Fruit fly (Drosophila melanogaster) whole organism, prepupa: ENCODE data around the gene Mnr.
A peak's percentile ranks its signal among the peaks of the same experiment; 100 is the strongest.

ENCODE experiments used
- Blimp-1 ChIP-seq: fragments of 200-800 bp; sonication (Bioruptor generic); optimal IDR thresholded peaks from 3 replicates; lab custom pipeline; 2017; ENCODE audit warnings: missing biosample characterization, missing genetic modification characterization, mild to moderate bottlenecking, moderate library complexity, missing genetic modification reagents
- CG10631 ChIP-seq: fragments of 200-800 bp; sonication (Bioruptor generic); optimal IDR thresholded peaks from 2 replicates; lab custom pipeline; 2016; ENCODE audit warnings: missing biosample characterization, missing genetic modification characterization
- CG10669 ChIP-seq: fragments of 200-800 bp; sonication (Bioruptor generic); optimal IDR thresholded peaks from 3 replicates; lab custom pipeline; 2018; ENCODE audit warnings: missing biosample characterization, mild to moderate bottlenecking, missing genetic modification characterization, moderate library complexity
- CG11762 ChIP-seq: fragments of 200-800 bp; sonication (Bioruptor generic); optimal IDR thresholded peaks from 3 replicates; lab custom pipeline; 2016; ENCODE audit warnings: missing biosample characterization, missing genetic modification characterization; ENCODE audit not compliant: insufficient read depth
- CG11902 ChIP-seq: fragments of 200-800 bp; sonication (Bioruptor generic); optimal IDR thresholded peaks from 3 replicates; lab custom pipeline; 2016; ENCODE audit warnings: missing biosample characterization, missing genetic modification characterization
- CG15336 ChIP-seq: fragments of 200-800 bp; sonication (Bioruptor generic); IDR thresholded peaks from 2 replicates; pipeline ENCODE4 v1.3.6; 2022; ENCODE audit warnings: missing biosample characterization, missing genetic modification characterization
- CG1621 ChIP-seq: fragments of 200-800 bp; sonication (Bioruptor generic); optimal IDR thresholded peaks from 3 replicates; lab custom pipeline; 2018; ENCODE audit warnings: missing biosample characterization, mild to moderate bottlenecking, missing genetic modification characterization
- CG31627 ChIP-seq: fragments of 200-800 bp; sonication (Bioruptor generic); optimal IDR thresholded peaks from 3 replicates; lab custom pipeline; 2016; ENCODE audit warnings: missing biosample characterization, missing genetic modification characterization
- CG34406 ChIP-seq: fragments of 200-800 bp; sonication (Bioruptor generic); optimal IDR thresholded peaks from 3 replicates; lab custom pipeline; 2016; ENCODE audit warnings: missing biosample characterization, missing genetic modification characterization
- CG6163 ChIP-seq: fragments of 200-800 bp; sonication (Bioruptor generic); IDR thresholded peaks from 3 replicates; pipeline ENCODE4 v1.3.6; 2022; ENCODE audit warnings: missing biosample characterization, missing genetic modification characterization
- CG6792 ChIP-seq: fragments of 200-800 bp; sonication (Bioruptor generic); optimal IDR thresholded peaks from 3 replicates; lab custom pipeline; 2016; ENCODE audit warnings: missing biosample characterization, missing genetic modification characterization
- CG6808 ChIP-seq: fragments of 200-800 bp; sonication (Bioruptor generic); optimal IDR thresholded peaks from 3 replicates; lab custom pipeline; 2017; ENCODE audit warnings: missing biosample characterization, missing genetic modification characterization, mild to moderate bottlenecking, moderate library complexity, missing genetic modification reagents
- CG6854 ChIP-seq: fragments of 200-800 bp; sonication (Bioruptor generic); optimal IDR thresholded peaks from 2 replicates; lab custom pipeline; 2017; ENCODE audit warnings: missing biosample characterization, mild to moderate bottlenecking, missing genetic modification characterization
- CG8119 ChIP-seq: fragments of 200-800 bp; sonication (Bioruptor generic); IDR thresholded peaks from 3 replicates; pipeline ENCODE4 v1.3.6; 2022; ENCODE audit warnings: missing biosample characterization, missing genetic modification characterization
- CG8319 ChIP-seq: fragments of 200-800 bp; sonication (Bioruptor generic); optimal IDR thresholded peaks from 3 replicates; lab custom pipeline; 2016; ENCODE audit warnings: missing biosample characterization, missing genetic modification characterization
- CG8632 ChIP-seq: fragments of 200-800 bp; sonication (Bioruptor generic); optimal IDR thresholded peaks from 3 replicates; lab custom pipeline; 2016; ENCODE audit warnings: missing biosample characterization, missing genetic modification characterization
- Eip78C ChIP-seq: fragments of 200-800 bp; sonication (Bioruptor generic); peaks from one replicate; lab custom pipeline; 2016; ENCODE audit warnings: missing biosample characterization, missing genetic modification characterization
- Eip93F ChIP-seq: fragments of 200-800 bp; sonication (Bioruptor generic); optimal IDR thresholded peaks from 2 replicates; lab custom pipeline; 2016; ENCODE audit warnings: missing biosample characterization, mild to moderate bottlenecking, missing genetic modification characterization
- Ets21C ChIP-seq: fragments of 200-800 bp; sonication (Bioruptor generic); optimal IDR thresholded peaks from 3 replicates; lab custom pipeline; 2016; ENCODE audit warnings: missing biosample characterization, missing genetic modification characterization
- Gug ChIP-seq: fragments of 200-800 bp; sonication (Bioruptor generic); IDR thresholded peaks from 2 replicates; pipeline ENCODE4 v1.3.6; 2022; ENCODE audit warnings: missing biosample characterization, missing genetic modification characterization
- Hr39 ChIP-seq: fragments of 200-800 bp; sonication (Bioruptor generic); optimal IDR thresholded peaks from 2 replicates; lab custom pipeline; 2016; ENCODE audit warnings: missing biosample characterization, missing genetic modification characterization
- Lpt ChIP-seq: fragments of 200-800 bp; sonication (Bioruptor generic); optimal IDR thresholded peaks from 3 replicates; lab custom pipeline; 2016; ENCODE audit warnings: missing biosample characterization, missing genetic modification characterization
- Sox14 ChIP-seq: fragments of 200-800 bp; sonication (Bioruptor generic); optimal IDR thresholded peaks from 3 replicates; lab custom pipeline; 2016; ENCODE audit warnings: missing biosample characterization, missing genetic modification characterization
- Sox15 ChIP-seq: fragments of 200-800 bp; sonication (Bioruptor generic); optimal IDR thresholded peaks from 3 replicates; lab custom pipeline; 2016; ENCODE audit warnings: missing biosample characterization, missing genetic modification characterization
- achi ChIP-seq: fragments of 200-800 bp; sonication (Bioruptor generic); optimal IDR thresholded peaks from 3 replicates; lab custom pipeline; 2016; ENCODE audit warnings: missing biosample characterization, missing genetic modification characterization
- acj6 ChIP-seq: fragments of 200-800 bp; sonication (Bioruptor generic); optimal IDR thresholded peaks from 3 replicates; lab custom pipeline; 2016; ENCODE audit warnings: missing biosample characterization, missing genetic modification characterization
- cyc ChIP-seq: fragments of 200-800 bp; sonication (Bioruptor generic); optimal IDR thresholded peaks from 3 replicates; lab custom pipeline; 2016; ENCODE audit warnings: missing biosample characterization, missing genetic modification characterization
- esn ChIP-seq: fragments of 200-800 bp; sonication (Bioruptor generic); optimal IDR thresholded peaks from 2 replicates; lab custom pipeline; 2016; ENCODE audit warnings: missing biosample characterization, mild to moderate bottlenecking, missing genetic modification characterization, moderate library complexity
- fd59A ChIP-seq: fragments of 200-800 bp; sonication (Bioruptor generic); optimal IDR thresholded peaks from 2 replicates; lab custom pipeline; 2017; ENCODE audit warnings: missing biosample characterization, mild to moderate bottlenecking, missing genetic modification characterization, missing genetic modification reagents
- fd85E ChIP-seq: fragments of 200-800 bp; sonication (Bioruptor generic); optimal IDR thresholded peaks from 3 replicates; lab custom pipeline; 2016; ENCODE audit warnings: missing biosample characterization, missing genetic modification characterization
- fkh ChIP-seq: fragments of 200-800 bp; sonication (Bioruptor generic); optimal IDR thresholded peaks from 3 replicates; lab custom pipeline; 2017; ENCODE audit warnings: missing biosample characterization, mild to moderate bottlenecking, missing genetic modification characterization, moderate library complexity
- net ChIP-seq: fragments of 200-800 bp; sonication (Bioruptor generic); optimal IDR thresholded peaks from 3 replicates; lab custom pipeline; 2016; ENCODE audit warnings: missing biosample characterization, missing genetic modification characterization
- salr ChIP-seq, 2 experiments: fragments of 200-800 bp; sonication (Bioruptor generic); optimal IDR thresholded peaks; 3 replicates each; lab custom pipeline; 2016 to 2018; ENCODE audit warnings: missing biosample characterization in 2 of 2, missing genetic modification characterization in 2 of 2, mild to moderate bottlenecking in 1 of 2
- spab ChIP-seq: fragments of 200-800 bp; sonication (Bioruptor generic); optimal IDR thresholded peaks from 2 replicates; lab custom pipeline; 2017; ENCODE audit warnings: missing biosample characterization, mild to moderate bottlenecking, missing genetic modification characterization, missing genetic modification reagents
- ss ChIP-seq, 2 experiments: fragments of 200-800 bp; sonication (Bioruptor generic); optimal IDR thresholded peaks; 2 replicates in 1 of 2; 3 replicates in 1 of 2; lab custom pipeline; 2017 to 2018; ENCODE audit warnings: mild to moderate bottlenecking in 2 of 2, missing biosample characterization in 2 of 2, missing genetic modification characterization in 2 of 2, moderate library complexity in 1 of 2
- svp ChIP-seq: fragments of 200-800 bp; sonication (Bioruptor generic); peaks from one replicate; lab custom pipeline; 2016; ENCODE audit warnings: missing biosample characterization, missing genetic modification characterization
- topi ChIP-seq: fragments of 200-800 bp; sonication (Bioruptor generic); optimal IDR thresholded peaks from 3 replicates; lab custom pipeline; 2016; ENCODE audit warnings: missing biosample characterization, missing genetic modification characterization
- vri ChIP-seq: fragments of 200-800 bp; sonication (Bioruptor generic); optimal IDR thresholded peaks from 3 replicates; lab custom pipeline; 2016; ENCODE audit warnings: missing biosample characterization, mild to moderate bottlenecking, missing genetic modification characterization

The Mnr gene

DNA sequence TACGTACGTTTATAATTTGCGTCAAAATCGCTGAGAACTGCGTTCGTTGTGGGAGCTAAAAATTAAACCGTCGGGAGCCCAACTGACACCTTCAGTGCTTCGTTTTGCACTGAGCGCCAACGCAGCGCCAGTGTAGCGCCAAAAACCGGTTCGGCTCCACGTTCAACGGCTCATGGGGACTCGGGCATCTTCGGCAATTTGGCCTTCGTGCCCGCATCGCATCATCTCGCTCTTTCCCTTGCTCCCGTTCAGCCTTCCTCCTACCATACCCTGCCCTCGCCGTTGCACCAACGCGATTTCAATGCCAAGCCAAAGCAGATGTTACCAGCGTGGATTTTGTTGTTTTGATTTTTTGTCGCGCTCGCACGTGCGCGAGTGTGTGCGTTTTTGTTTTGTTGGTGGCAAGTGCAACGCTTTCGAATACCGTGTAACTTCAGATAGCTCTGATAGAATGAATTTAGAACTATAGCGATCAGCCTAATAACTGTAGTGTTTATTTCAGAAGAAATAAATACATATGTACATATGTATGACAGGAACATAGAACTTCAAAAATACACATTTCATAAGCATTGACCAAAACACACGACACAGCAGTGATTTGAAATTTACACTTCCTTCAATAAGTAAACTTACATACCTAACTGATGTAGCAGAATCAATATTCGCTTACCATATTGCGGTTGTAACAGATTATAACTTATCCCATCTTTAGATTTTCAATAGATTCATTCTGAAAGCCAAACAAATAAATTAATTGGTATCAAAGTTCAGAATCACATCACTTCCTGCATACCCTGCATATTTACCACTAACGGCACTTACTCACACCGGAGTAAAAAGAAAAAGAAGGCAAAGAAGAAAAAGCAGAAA, at the start of gene Mnr (continued):
- TF ChIP-seq acj6 (GFP tag; lab: Kevin White, UChicago) (peak; percentile 21), Blimp-1 (GFP tag; lab: Kevin White, UChicago) (no peak), fd85E (GFP tag; lab: Kevin White, UChicago) (no peak), CG8632 (GFP tag; lab: Kevin White, UChicago) (no peak), ss (GFP tag; optimal IDR thresholded peaks at IDR 0.05; lab: Kevin White, UChicago) (peak in 1 of 2 experiments; percentile 32), net (peak; percentile 81), CG11762 (GFP tag; lab: Kevin White, UChicago) (peak; percentile 9), CG15336 (no peak; the same call in 1 of the 2 replicates), vri (GFP tag; lab: Kevin White, UChicago) (peak; percentile 56), Sox15 (GFP tag; lab: Kevin White, UChicago) (peak; percentile 1)

DNA sequence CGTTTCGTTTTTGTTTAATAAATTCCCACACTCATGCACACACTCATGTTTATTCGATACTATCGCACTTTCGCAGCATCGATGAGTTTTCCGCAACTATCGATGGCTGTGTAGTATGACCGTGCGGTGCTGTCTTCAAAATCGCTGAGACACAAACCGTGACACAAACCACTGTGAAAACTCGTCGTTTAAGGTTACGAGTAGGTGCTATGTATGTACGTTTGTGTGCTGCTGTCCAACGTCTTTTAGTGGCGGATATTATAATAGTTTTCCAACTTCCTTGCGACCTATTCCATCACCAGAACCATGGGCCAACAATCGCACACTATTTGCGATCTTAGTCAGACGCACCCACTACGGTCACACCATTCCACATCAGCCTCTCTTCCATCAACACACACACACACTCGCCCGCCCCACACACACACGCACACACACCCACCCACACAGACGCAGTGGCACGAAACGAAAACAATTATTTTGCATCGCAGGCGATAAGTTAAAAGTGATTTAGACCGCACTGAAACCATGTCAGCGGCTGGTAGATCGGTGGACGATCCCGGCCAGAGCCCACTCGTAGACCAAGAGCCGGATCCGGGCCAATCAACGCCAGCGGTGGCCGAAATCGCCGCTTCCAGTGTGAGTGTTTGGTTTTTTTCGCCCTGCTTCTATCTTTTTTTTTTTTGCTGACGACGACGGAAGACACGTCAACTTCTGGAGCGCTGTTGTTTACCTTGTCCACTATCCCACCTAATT, 43.1 kb upstream of the Mnr start, which contains the start of the genes Dd and CG1486:
Dd (minus strand) TSS at position 77 of the 756 bp plus-strand sequence.
CG1486 (plus strand) TSS at position 114 of the 756 bp plus-strand sequence.
- TF ChIP-seq Sox14 (GFP tag; lab: Kevin White, UChicago) (peak; percentile 25), fd59A (GFP tag; lab: Kevin White, UChicago) (no peak), CG6163 (0 out of 3 replicates have a peak, but pooled peaks have one; percentile 6), achi (GFP tag; lab: Kevin White, UChicago) (peak; percentile 0), CG31627 (peak; percentile 9), Sox15 (GFP tag; lab: Kevin White, UChicago) (no peak), fkh (peak; percentile 74), CG34406 (GFP tag; lab: Kevin White, UChicago) (no peak), CG11902 (GFP tag; lab: Kevin White, UChicago) (no peak), cyc (GFP tag; lab: Kevin White, UChicago) (no peak), CG8319 (no peak), Eip78C (GFP tag; lab: Kevin White, UChicago) (peak; percentile 35), CG15336 (0 out of 2 replicates have a peak, but pooled peaks have one; percentile 22)

DNA sequence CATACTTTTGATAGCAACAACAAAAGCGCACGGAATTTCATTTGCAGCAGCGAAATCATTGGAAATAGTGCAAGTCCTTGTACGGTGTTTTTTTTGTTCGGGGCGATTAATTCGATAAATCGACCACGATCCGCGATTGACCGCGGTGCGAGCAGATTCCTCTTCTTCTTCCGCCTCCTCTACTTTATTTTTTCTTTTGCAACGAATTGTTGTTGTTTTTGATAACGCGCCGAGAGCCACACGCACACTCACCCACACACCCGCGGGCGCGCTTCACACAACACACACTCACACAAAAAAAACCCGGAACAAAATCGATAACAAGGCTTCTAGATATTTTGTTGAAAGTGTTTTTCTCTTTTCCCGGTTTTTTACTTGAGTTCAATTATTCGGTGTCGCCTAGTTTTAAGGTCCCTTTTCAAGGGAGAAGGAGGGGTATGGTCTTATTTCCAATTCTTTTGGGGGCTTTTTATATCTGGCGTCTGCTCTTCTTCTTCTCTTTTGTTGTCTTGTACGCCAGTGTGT, 42.3 kb upstream of the Mnr start:
- TF ChIP-seq spab (GFP tag; lab: Kevin White, UChicago) (no peak), ss (GFP tag; optimal IDR thresholded peaks at IDR 0.05; lab: Kevin White, UChicago) (peak; percentile 27 to 36), CG15336 (0 out of 2 replicates have a peak, but pooled peaks have one; percentile 7), CG6792 (GFP tag; lab: Kevin White, UChicago) (no peak), Eip93F (no peak), achi (GFP tag; lab: Kevin White, UChicago) (no peak), CG1621 (tag; lab: Kevin White, UChicago) (peak; percentile 39), CG6163 (peak; percentile 24; the same call in 2 of the 3 replicates), Lpt (no peak), Eip78C (GFP tag; lab: Kevin White, UChicago) (peak; percentile 43), svp (GFP tag; lab: Kevin White, UChicago) (peak; percentile 63), CG6854 (no peak), Blimp-1 (GFP tag; lab: Kevin White, UChicago) (no peak)
- TF ChIP-seq, all 60 proteins: peak for 6

DNA sequence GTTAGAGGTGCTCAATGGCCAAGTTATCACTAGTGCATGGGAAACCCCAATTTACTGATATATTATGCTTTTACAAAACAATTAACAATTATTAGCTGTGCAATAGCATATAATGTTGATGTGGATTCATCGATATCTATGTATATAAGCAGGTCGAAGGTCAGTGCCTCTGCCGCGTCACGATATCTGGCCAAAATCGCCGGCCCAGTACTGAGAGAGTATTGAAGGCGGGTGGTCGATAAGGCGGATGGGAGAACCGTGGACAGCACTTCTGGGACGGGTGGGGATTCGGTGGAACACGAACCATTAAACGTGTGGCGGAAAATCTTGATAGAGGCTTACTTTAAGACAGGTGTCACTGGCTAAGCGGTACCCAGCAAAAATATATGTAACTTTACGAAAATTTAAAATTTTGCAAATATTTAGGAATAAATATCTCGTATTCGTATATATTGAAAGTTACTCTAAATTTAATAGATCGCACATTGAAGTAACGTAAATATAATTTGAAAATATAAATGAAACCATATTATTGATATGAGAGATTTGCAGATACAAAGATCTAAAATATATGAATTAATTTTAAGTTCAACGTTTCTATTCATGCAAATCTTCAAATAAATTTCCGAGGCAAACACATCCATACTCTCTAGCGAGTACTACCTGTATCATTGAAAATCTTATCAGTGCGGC, 41.5 kb upstream of the Mnr start:
- TF ChIP-seq Hr39 (GFP tag; lab: Kevin White, UChicago): no peak
- TF ChIP-seq esn (GFP tag; lab: Kevin White, UChicago): no peak
- TF ChIP-seq achi (GFP tag; lab: Kevin White, UChicago): no peak
- no peak for TF ChIP-seq CG8319
- TF ChIP-seq fd59A (GFP tag; lab: Kevin White, UChicago): no peak
- no peak for TF ChIP-seq Gug
- peak; percentile 52 for TF ChIP-seq CG10669 (GFP tag; lab: Kevin White, UChicago)
- no peak for TF ChIP-seq net
- TF ChIP-seq vri (GFP tag; lab: Kevin White, UChicago): no peak
- peak; percentile 49 for TF ChIP-seq topi (GFP tag; lab: Kevin White, UChicago)
- TF ChIP-seq CG10631 (GFP tag; lab: Kevin White, UChicago): no peak
- TF ChIP-seq CG8119 (GFP tag; lab: Robert Waterston, UW): no peak
- no peak for TF ChIP-seq acj6 (GFP tag; lab: Kevin White, UChicago)
- TF ChIP-seq Ets21C (GFP tag; lab: Kevin White, UChicago): no peak
- no peak for TF ChIP-seq CG6808 (GFP tag; lab: Kevin White, UChicago)
- peak; percentile 5 for TF ChIP-seq Blimp-1 (GFP tag; lab: Kevin White, UChicago)
- TF ChIP-seq CG6854: no peak
- TF ChIP-seq CG8632 (GFP tag; lab: Kevin White, UChicago): no peak
- TF ChIP-seq salr (GFP tag; optimal IDR thresholded peaks at IDR 0.05; lab: Kevin White, UChicago): no peak
